Worm (Caenorhabditis elegans) whole organism, young adult: ENCODE results near the gene cdr-4.
A peak's percentile ranks its signal among the peaks of the same experiment; 100 is the strongest.

Source experiments
- B0019.2 ChIP-seq: fragments of 200-800 bp; sonication (Bioruptor generic); conservative IDR thresholded peaks from 2 replicates; pipeline ENCODE4 v1.3.6; 2022; ENCODE audit warnings: missing genetic modification reagents, missing genetic modification characterization, missing compliant biosample characterization
- C06A6.2 ChIP-seq: fragments of 200-800 bp; sonication (Bioruptor generic); conservative IDR thresholded peaks from 2 replicates; pipeline ENCODE4 v1.3.6; 2022; ENCODE audit warnings: missing genetic modification characterization, missing compliant biosample characterization
- F33H1.4 ChIP-seq: fragments of 200-800 bp; sonication (Bioruptor generic); IDR thresholded peaks from 2 replicates; pipeline ENCODE4 v1.3.6; 2022; ENCODE audit warnings: missing genetic modification reagents, missing genetic modification characterization, missing compliant biosample characterization
- F39B2.1 ChIP-seq: fragments of 200-800 bp; sonication (Bioruptor generic); IDR thresholded peaks from 2 replicates; pipeline ENCODE4 v1.3.6; 2022; ENCODE audit warnings: missing genetic modification reagents, missing genetic modification characterization, missing compliant biosample characterization
- F57C9.4 ChIP-seq: sonication (generic microtip); optimal IDR thresholded peaks from 2 replicates; lab custom pipeline; 2017; ENCODE audit warnings: mild to moderate bottlenecking, missing genetic modification characterization, missing compliant biosample characterization
- K12H6.12 ChIP-seq: fragments of 200-800 bp; sonication (Bioruptor generic); optimal IDR thresholded peaks from 2 replicates; lab custom pipeline; 2018; ENCODE audit warnings: mild to moderate bottlenecking, missing genetic modification characterization, missing compliant biosample characterization
- Y53F4B.3 ChIP-seq: fragments of 200-800 bp; sonication (Bioruptor generic); IDR thresholded peaks from 2 replicates; pipeline ENCODE4 v1.3.6; 2022; ENCODE audit warnings: missing genetic modification reagents, missing genetic modification characterization, missing compliant biosample characterization
- akir-1 ChIP-seq: fragments of 200-800 bp; sonication (Bioruptor generic); optimal IDR thresholded peaks from 2 replicates; lab custom pipeline; 2018; ENCODE audit warnings: mild to moderate bottlenecking, missing genetic modification characterization, moderate library complexity, missing compliant biosample characterization
- aptf-2 ChIP-seq: fragments of 200-800 bp; sonication (Bioruptor generic); conservative IDR thresholded peaks from 2 replicates; pipeline ENCODE4 v1.3.6; 2022; ENCODE audit warnings: missing genetic modification reagents, missing genetic modification characterization, missing compliant biosample characterization
- athp-1 ChIP-seq: sonication (generic microtip); optimal IDR thresholded peaks from 2 replicates; lab custom pipeline; 2017; ENCODE audit warnings: mild to moderate bottlenecking, missing genetic modification characterization, missing compliant biosample characterization
- attf-3 ChIP-seq: fragments of 200-800 bp; sonication (Bioruptor generic); conservative IDR thresholded peaks from 2 replicates; pipeline ENCODE4 v1.3.6; 2022; ENCODE audit warnings: missing genetic modification reagents, missing genetic modification characterization, missing compliant biosample characterization
- attf-5 ChIP-seq: fragments of 200-800 bp; sonication (Bioruptor generic); optimal IDR thresholded peaks from 2 replicates; lab custom pipeline; 2018; ENCODE audit warnings: mild to moderate bottlenecking, missing genetic modification characterization, missing compliant biosample characterization
- ccch-3 ChIP-seq: fragments of 200-800 bp; sonication (Bioruptor generic); optimal IDR thresholded peaks from 2 replicates; lab custom pipeline; 2018; ENCODE audit warnings: mild to moderate bottlenecking, missing genetic modification characterization, missing compliant biosample characterization
- cebp-1 ChIP-seq, 2 experiments: fragments of 200-800 bp in 1 of 2; sonication (Bioruptor generic) in 1 of 2; sonication (generic microtip) in 1 of 2; IDR thresholded peaks in 1 of 2; optimal IDR thresholded peaks in 1 of 2; 2 replicates each; pipeline versions ENCODE4 v1.3.6 to Lab custom; 2017 to 2022; ENCODE audit warnings: missing compliant biosample characterization in 2 of 2, missing genetic modification characterization in 2 of 2, mild to moderate bottlenecking in 1 of 2, missing genetic modification reagents in 1 of 2, moderate library complexity in 1 of 2
- cebp-2 ChIP-seq: fragments of 200-800 bp; sonication (Bioruptor generic); IDR thresholded peaks from 2 replicates; pipeline ENCODE4 v1.3.6; 2022; ENCODE audit warnings: missing genetic modification characterization, missing compliant biosample characterization
- ceh-100 ChIP-seq: fragments of 200-800 bp; sonication (Bioruptor generic); IDR thresholded peaks from 2 replicates; pipeline ENCODE4 v1.3.6; 2022; ENCODE audit warnings: missing genetic modification reagents, missing genetic modification characterization, missing compliant biosample characterization
- ceh-27 ChIP-seq: fragments of 200-800 bp; sonication (Bioruptor generic); optimal IDR thresholded peaks from 2 replicates; lab custom pipeline; 2018; ENCODE audit warnings: mild to moderate bottlenecking, missing genetic modification characterization, moderate library complexity, missing compliant biosample characterization
- ceh-79 ChIP-seq: sonication (generic microtip); optimal IDR thresholded peaks from 2 replicates; lab custom pipeline; 2017; ENCODE audit warnings: mild to moderate bottlenecking, missing genetic modification characterization, missing compliant biosample characterization
- dpl-1 ChIP-seq: fragments of 150-350 bp; optimal IDR thresholded peaks from 2 replicates; lab custom pipeline; 2014; ENCODE audit warnings: missing biosample characterization, missing genetic modification reagents, missing genetic modification characterization
- egrh-3 ChIP-seq: fragments of 200-800 bp; sonication (Bioruptor generic); IDR thresholded peaks from 2 replicates; pipeline ENCODE4 v1.3.6; 2022; ENCODE audit warnings: missing genetic modification reagents, missing genetic modification characterization, missing compliant biosample characterization
- gei-17 ChIP-seq: fragments of 200-800 bp; sonication (Bioruptor generic); optimal IDR thresholded peaks from 2 replicates; lab custom pipeline; 2018; ENCODE audit warnings: mild to moderate bottlenecking, missing genetic modification characterization, missing compliant biosample characterization
- hlh-12 ChIP-seq: sonication (generic microtip); optimal IDR thresholded peaks from 2 replicates; lab custom pipeline; 2016; ENCODE audit warnings: missing genetic modification characterization, missing compliant biosample characterization
- hmg-1.2 ChIP-seq: fragments of 200-800 bp; sonication (Bioruptor generic); IDR thresholded peaks from 2 replicates; pipeline ENCODE4 v1.3.6; 2022; ENCODE audit warnings: missing genetic modification reagents, missing genetic modification characterization, missing compliant biosample characterization
- hmg-20 ChIP-seq: fragments of 200-800 bp; sonication (Bioruptor generic); IDR thresholded peaks from 2 replicates; pipeline ENCODE4 v1.3.6; 2022; ENCODE audit warnings: missing genetic modification reagents, missing genetic modification characterization, missing compliant biosample characterization
- lin-35 ChIP-seq, 3 experiments: fragments of 150-350 bp in 2 of 3; sonication (generic microtip) in 1 of 3; optimal IDR thresholded peaks; 2 replicates each; lab custom pipeline; 2014 to 2018; ENCODE audit warnings: missing biosample characterization in 3 of 3, missing genetic modification characterization in 3 of 3, missing genetic modification reagents in 3 of 3
- mcd-1 ChIP-seq: fragments of 200-800 bp; sonication (Bioruptor generic); IDR thresholded peaks from 2 replicates; pipeline ENCODE4 v1.3.6; 2022; ENCODE audit warnings: missing genetic modification reagents, missing genetic modification characterization, missing compliant biosample characterization
- nfya-1 ChIP-seq: sonication (generic microtip); optimal IDR thresholded peaks from 2 replicates; lab custom pipeline; 2017; ENCODE audit warnings: antibody characterized with exemption, missing compliant biosample characterization, missing genetic modification characterization, borderline replicate concordance; ENCODE audit not compliant: insufficient read depth
- nhr-27 ChIP-seq: fragments of 200-800 bp; sonication (Bioruptor generic); optimal IDR thresholded peaks from 2 replicates; lab custom pipeline; 2018; ENCODE audit warnings: mild to moderate bottlenecking, missing genetic modification characterization, moderate library complexity, missing compliant biosample characterization
- nhr-80 ChIP-seq: sonication (generic microtip); optimal IDR thresholded peaks from 2 replicates; lab custom pipeline; 2016; ENCODE audit warnings: missing genetic modification characterization, missing compliant biosample characterization
- pbrm-1 ChIP-seq: fragments of 200-800 bp; sonication (Bioruptor generic); IDR thresholded peaks from 2 replicates; pipeline ENCODE4 v1.3.6; 2022; ENCODE audit warnings: missing genetic modification reagents, missing genetic modification characterization, missing compliant biosample characterization
- rpc-1 ChIP-seq, 2 experiments: fragments of 150-350 bp in 1 of 2; sonication (generic microtip) in 1 of 2; optimal IDR thresholded peaks; 2 replicates each; lab custom pipeline; 2014 to 2018; ENCODE audit warnings: missing biosample characterization in 1 of 2, missing genetic modification characterization in 1 of 2, missing genetic modification reagents in 1 of 2, missing genotype in 1 of 2
- sea-2 ChIP-seq: fragments of 200-800 bp; sonication (Bioruptor generic); IDR thresholded peaks from 2 replicates; pipeline ENCODE4 v1.3.6; 2022; ENCODE audit warnings: missing genetic modification characterization, missing compliant biosample characterization
- snpc-4 ChIP-seq, 5 experiments: fragments of 150-350 bp in 1 of 5; sonication (generic microtip) in 4 of 5; optimal IDR thresholded peaks; 2 replicates each; lab custom pipeline; 2014 to 2018; ENCODE audit warnings: missing genetic modification characterization in 5 of 5, missing biosample characterization in 3 of 5, antibody characterized with exemption in 2 of 5, mild to moderate bottlenecking in 2 of 5, missing compliant biosample characterization in 2 of 5, missing genotype in 2 of 5, moderate library complexity in 2 of 5, missing genetic modification reagents in 1 of 5
- tbp1 ChIP-seq: fragments of 200-800 bp; sonication (Bioruptor generic); optimal IDR thresholded peaks from 2 replicates; lab custom pipeline; 2018; ENCODE audit warnings: mild to moderate bottlenecking, missing genetic modification characterization, missing compliant biosample characterization
- unc-130 ChIP-seq: sonication (generic microtip); optimal IDR thresholded peaks from 2 replicates; lab custom pipeline; 2016; ENCODE audit warnings: missing genetic modification reagents, missing genetic modification characterization, missing compliant biosample characterization
- zim-3 ChIP-seq: sonication (generic microtip); optimal IDR thresholded peaks from 2 replicates; lab custom pipeline; 2017; ENCODE audit warnings: mild to moderate bottlenecking, missing genetic modification characterization, moderate library complexity, missing compliant biosample characterization
- ztf-22 ChIP-seq: fragments of 200-800 bp; sonication (Bioruptor generic); optimal IDR thresholded peaks from 2 replicates; lab custom pipeline; 2018; ENCODE audit warnings: mild to moderate bottlenecking, missing genetic modification characterization, moderate library complexity, missing compliant biosample characterization

The cdr-4 gene

ce11 chrV:12410416-12411001 lies 2.1 kb upstream of the cdr-4 start, which contains the start of gene hrg-2:
hrg-2 (minus strand) TSS chrV:12410513.
- TF ChIP-seq C06A6.2 (GFP tag; lab: Robert Waterston, UW) (no peak), F39B2.1 (GFP tag; lab: Robert Waterston, UW) (no peak), F33H1.4 (GFP tag; lab: Robert Waterston, UW) (no peak), mcd-1 (GFP tag; lab: Robert Waterston, UW) (no peak)

ce11 chrV:12408996-12409395 lies 571 bp upstream of the cdr-4 start:
- TF ChIP-seq nhr-27 (no peak), nhr-80 (peak; percentile 6), cebp-1 (GFP tag; IDR thresholded peaks at IDR 0.05; lab: Robert Waterston, UW) (no peak), cebp-1 (tag; optimal IDR thresholded peaks at IDR 0.05; lab: Kevin White, UChicago) (peak; percentile 83), hmg-1.2 (GFP tag; lab: Robert Waterston, UW) (peak; percentile 39; the same call in 1 of the 2 replicates)

ce11 chrV:12406514-12406913 lies 1.9 kb downstream of the cdr-4 start:
- TF ChIP-seq nfya-1 (no peak), zim-3 (tag; lab: Kevin White, UChicago) (no peak), gei-17 (GFP tag; lab: Kevin White, UChicago) (peak; percentile 20), B0019.2 (GFP tag; lab: Robert Waterston, UW) (no peak), F57C9.4 (tag; lab: Kevin White, UChicago) (no peak), aptf-2 (no peak), egrh-3 (peak; percentile 49), attf-3 (no peak), nhr-80 (no peak), hmg-1.2 (GFP tag; lab: Robert Waterston, UW) (no peak), rpc-1 (optimal IDR thresholded peaks at IDR 0.05; lab: Kevin White, UChicago) (no peak), rpc-1 (tag; optimal IDR thresholded peaks at IDR 0.05; lab: Kevin White, UChicago) (no peak), attf-5 (GFP tag; lab: Kevin White, UChicago) (no peak), K12H6.12 (tag; lab: Kevin White, UChicago) (no peak), hmg-20 (no peak), akir-1 (no peak), dpl-1 (GFP tag; lab: Kevin White, UChicago) (no peak)

- TF ChIP-seq hlh-12: no peak
- TF ChIP-seq unc-130 (GFP tag; lab: Kevin White, UChicago): no peak
- no peak for TF ChIP-seq ceh-27 (GFP tag; lab: Kevin White, UChicago)
- no peak for TF ChIP-seq ccch-3 (GFP tag; lab: Kevin White, UChicago)
- TF ChIP-seq athp-1 (tag; lab: Kevin White, UChicago): no peak
- no peak for TF ChIP-seq pbrm-1 (GFP tag; lab: Robert Waterston, UW)
- TF ChIP-seq hmg-1.2 (GFP tag; lab: Robert Waterston, UW): no peak
- no peak for TF ChIP-seq ceh-79
- no peak for TF ChIP-seq ceh-100 (GFP tag; lab: Robert Waterston, UW)
- no peak for TF ChIP-seq tbp1
- TF ChIP-seq ztf-22 (GFP tag; lab: Kevin White, UChicago): no peak
- TF ChIP-seq Y53F4B.3 (GFP tag; lab: Robert Waterston, UW): no peak
- no peak for TF ChIP-seq lin-35 (GFP tag; optimal IDR thresholded peaks at IDR 0.05; lab: Kevin White, UChicago)
- TF ChIP-seq cebp-2: no peak
- no peak for TF ChIP-seq sea-2 (GFP tag; lab: Robert Waterston, UW)
- no peak for TF ChIP-seq snpc-4 (GFP tag; optimal IDR thresholded peaks at IDR 0.05; lab: Kevin White, UChicago)
- no peak for TF ChIP-seq snpc-4 (tag; optimal IDR thresholded peaks at IDR 0.05; lab: Kevin White, UChicago)
These were observed 2.5 kb downstream of the cdr-4 start, which contains the start of gene K01D12.10 for ce11 chrV:12405929-12406328. K01D12.10 (plus strand) TSS chrV:12406229.
